Worm (Caenorhabditis elegans): ENCODE data around the gene clec-34.

DNA sequence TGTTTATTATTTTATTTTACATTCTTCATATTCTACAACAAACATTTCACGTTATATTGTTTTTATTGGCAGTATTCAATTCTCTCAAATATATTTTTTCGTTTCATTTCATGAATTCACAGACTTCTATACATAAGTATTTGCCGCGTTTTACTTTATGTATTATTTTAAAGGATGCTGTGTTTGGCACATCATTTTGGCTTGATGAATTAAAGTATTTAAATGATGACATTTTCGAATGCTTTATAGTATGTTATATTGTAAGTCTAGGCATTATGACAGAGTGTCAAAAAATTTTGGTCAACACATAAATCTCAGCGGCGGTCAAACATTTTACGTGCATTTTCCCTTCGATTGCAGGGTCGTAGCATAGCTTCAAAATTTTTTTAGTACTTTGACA, 40.1 kb upstream of the clec-34 start:
- TF ChIP-seq nfya-1 (tag; optimal IDR thresholded peaks at IDR 0.05; ENCODE audit: borderline replicate concordance, insufficient read depth) = no peak
- TF ChIP-seq F49E8.2 (tag; optimal IDR thresholded peaks at IDR 0.05; ENCODE audit: insufficient read depth) = no peak
- no peak for TF ChIP-seq nhr-120 (GFP tag; IDR thresholded peaks at IDR 0.05)
- no peak for TF ChIP-seq lsy-27 (tag; optimal IDR thresholded peaks at IDR 0.05; ENCODE audit: borderline replicate concordance, insufficient read depth)
- no peak for TF ChIP-seq chd-7 (tag; optimal IDR thresholded peaks at IDR 0.05)
